Fruit fly (Drosophila melanogaster) whole organism, prepupa: ENCODE measurements around the gene bb8.
A peak's percentile ranks its signal among the peaks of the same experiment; 100 is the strongest.

Experiments
- Blimp-1 ChIP-seq: fragments of 200-800 bp; sonication (Bioruptor generic); optimal IDR thresholded peaks from 3 replicates; lab custom pipeline; 2017; ENCODE audit warnings: missing biosample characterization, missing genetic modification characterization, mild to moderate bottlenecking, moderate library complexity, missing genetic modification reagents
- CG10631 ChIP-seq: fragments of 200-800 bp; sonication (Bioruptor generic); optimal IDR thresholded peaks from 2 replicates; lab custom pipeline; 2016; ENCODE audit warnings: missing biosample characterization, missing genetic modification characterization
- CG10669 ChIP-seq: fragments of 200-800 bp; sonication (Bioruptor generic); optimal IDR thresholded peaks from 3 replicates; lab custom pipeline; 2018; ENCODE audit warnings: missing biosample characterization, mild to moderate bottlenecking, missing genetic modification characterization, moderate library complexity
- CG11294 ChIP-seq: fragments of 200-800 bp; sonication (Bioruptor generic); IDR thresholded peaks from 2 replicates; pipeline ENCODE4 v1.3.6; 2022; ENCODE audit warnings: missing biosample characterization, missing genetic modification characterization
- CG11762 ChIP-seq: fragments of 200-800 bp; sonication (Bioruptor generic); optimal IDR thresholded peaks from 3 replicates; lab custom pipeline; 2016; ENCODE audit warnings: missing biosample characterization, missing genetic modification characterization; ENCODE audit not compliant: insufficient read depth
- CG11902 ChIP-seq: fragments of 200-800 bp; sonication (Bioruptor generic); optimal IDR thresholded peaks from 3 replicates; lab custom pipeline; 2016; ENCODE audit warnings: missing biosample characterization, missing genetic modification characterization
- CG15336 ChIP-seq: fragments of 200-800 bp; sonication (Bioruptor generic); IDR thresholded peaks from 2 replicates; pipeline ENCODE4 v1.3.6; 2022; ENCODE audit warnings: missing biosample characterization, missing genetic modification characterization
- CG1621 ChIP-seq: fragments of 200-800 bp; sonication (Bioruptor generic); optimal IDR thresholded peaks from 3 replicates; lab custom pipeline; 2018; ENCODE audit warnings: missing biosample characterization, mild to moderate bottlenecking, missing genetic modification characterization
- CG31627 ChIP-seq: fragments of 200-800 bp; sonication (Bioruptor generic); optimal IDR thresholded peaks from 3 replicates; lab custom pipeline; 2016; ENCODE audit warnings: missing biosample characterization, missing genetic modification characterization
- CG32006 ChIP-seq: fragments of 200-800 bp; sonication (Bioruptor generic); optimal IDR thresholded peaks from 3 replicates; lab custom pipeline; 2017; ENCODE audit warnings: missing biosample characterization, mild to moderate bottlenecking, missing genetic modification characterization
- CG34406 ChIP-seq: fragments of 200-800 bp; sonication (Bioruptor generic); optimal IDR thresholded peaks from 3 replicates; lab custom pipeline; 2016; ENCODE audit warnings: missing biosample characterization, missing genetic modification characterization
- CG6792 ChIP-seq: fragments of 200-800 bp; sonication (Bioruptor generic); optimal IDR thresholded peaks from 3 replicates; lab custom pipeline; 2016; ENCODE audit warnings: missing biosample characterization, missing genetic modification characterization
- CG8119 ChIP-seq: fragments of 200-800 bp; sonication (Bioruptor generic); IDR thresholded peaks from 3 replicates; pipeline ENCODE4 v1.3.6; 2022; ENCODE audit warnings: missing biosample characterization, missing genetic modification characterization
- CG8319 ChIP-seq: fragments of 200-800 bp; sonication (Bioruptor generic); optimal IDR thresholded peaks from 3 replicates; lab custom pipeline; 2016; ENCODE audit warnings: missing biosample characterization, missing genetic modification characterization
- CG8632 ChIP-seq: fragments of 200-800 bp; sonication (Bioruptor generic); optimal IDR thresholded peaks from 3 replicates; lab custom pipeline; 2016; ENCODE audit warnings: missing biosample characterization, missing genetic modification characterization
- CG9139 ChIP-seq: fragments of 200-800 bp; sonication (Bioruptor generic); optimal IDR thresholded peaks from 3 replicates; lab custom pipeline; 2017; ENCODE audit warnings: missing biosample characterization, mild to moderate bottlenecking, missing genetic modification characterization
- Eip75B ChIP-seq: fragments of 200-800 bp; sonication (Bioruptor generic); optimal IDR thresholded peaks from 3 replicates; lab custom pipeline; 2016; ENCODE audit warnings: missing biosample characterization, missing genetic modification characterization
- Eip78C ChIP-seq: fragments of 200-800 bp; sonication (Bioruptor generic); peaks from one replicate; lab custom pipeline; 2016; ENCODE audit warnings: missing biosample characterization, missing genetic modification characterization
- Eip93F ChIP-seq: fragments of 200-800 bp; sonication (Bioruptor generic); optimal IDR thresholded peaks from 2 replicates; lab custom pipeline; 2016; ENCODE audit warnings: missing biosample characterization, mild to moderate bottlenecking, missing genetic modification characterization
- Ets21C ChIP-seq: fragments of 200-800 bp; sonication (Bioruptor generic); optimal IDR thresholded peaks from 3 replicates; lab custom pipeline; 2016; ENCODE audit warnings: missing biosample characterization, missing genetic modification characterization
- Ets96B ChIP-seq: fragments of 200-800 bp; optimal IDR thresholded peaks from 2 replicates; lab custom pipeline; 2019; ENCODE audit warnings: missing biosample characterization, mild to moderate bottlenecking, missing genetic modification characterization, moderate library complexity
- Gug ChIP-seq: fragments of 200-800 bp; sonication (Bioruptor generic); IDR thresholded peaks from 2 replicates; pipeline ENCODE4 v1.3.6; 2022; ENCODE audit warnings: missing biosample characterization, missing genetic modification characterization
- Hr39 ChIP-seq: fragments of 200-800 bp; sonication (Bioruptor generic); optimal IDR thresholded peaks from 2 replicates; lab custom pipeline; 2016; ENCODE audit warnings: missing biosample characterization, missing genetic modification characterization
- Hr4 ChIP-seq: fragments of 200-800 bp; sonication (Bioruptor generic); optimal IDR thresholded peaks from 3 replicates; lab custom pipeline; 2016; ENCODE audit warnings: missing biosample characterization, missing genetic modification characterization
- Met ChIP-seq: fragments of 200-800 bp; sonication (Bioruptor generic); optimal IDR thresholded peaks from 3 replicates; lab custom pipeline; 2016; ENCODE audit warnings: missing biosample characterization, missing genetic modification characterization
- Smox ChIP-seq: fragments of 200-800 bp; sonication (Bioruptor generic); optimal IDR thresholded peaks from 3 replicates; lab custom pipeline; 2016; ENCODE audit warnings: missing biosample characterization, missing genetic modification characterization
- Sox102F ChIP-seq: fragments of 200-800 bp; sonication (Bioruptor generic); optimal IDR thresholded peaks from 2 replicates; lab custom pipeline; 2016; ENCODE audit warnings: missing biosample characterization, mild to moderate bottlenecking, missing genetic modification characterization
- Sox14 ChIP-seq: fragments of 200-800 bp; sonication (Bioruptor generic); optimal IDR thresholded peaks from 3 replicates; lab custom pipeline; 2016; ENCODE audit warnings: missing biosample characterization, missing genetic modification characterization
- achi ChIP-seq: fragments of 200-800 bp; sonication (Bioruptor generic); optimal IDR thresholded peaks from 3 replicates; lab custom pipeline; 2016; ENCODE audit warnings: missing biosample characterization, missing genetic modification characterization
- acj6 ChIP-seq: fragments of 200-800 bp; sonication (Bioruptor generic); optimal IDR thresholded peaks from 3 replicates; lab custom pipeline; 2016; ENCODE audit warnings: missing biosample characterization, missing genetic modification characterization
- cyc ChIP-seq: fragments of 200-800 bp; sonication (Bioruptor generic); optimal IDR thresholded peaks from 3 replicates; lab custom pipeline; 2016; ENCODE audit warnings: missing biosample characterization, missing genetic modification characterization
- dsx ChIP-seq: fragments of 200-800 bp; optimal IDR thresholded peaks from 3 replicates; lab custom pipeline; 2019; ENCODE audit warnings: missing biosample characterization, mild to moderate bottlenecking, missing genetic modification characterization, moderate library complexity; ENCODE audit not compliant: poor library complexity, severe bottlenecking
- esn ChIP-seq: fragments of 200-800 bp; sonication (Bioruptor generic); optimal IDR thresholded peaks from 2 replicates; lab custom pipeline; 2016; ENCODE audit warnings: missing biosample characterization, mild to moderate bottlenecking, missing genetic modification characterization, moderate library complexity
- fd85E ChIP-seq: fragments of 200-800 bp; sonication (Bioruptor generic); optimal IDR thresholded peaks from 3 replicates; lab custom pipeline; 2016; ENCODE audit warnings: missing biosample characterization, missing genetic modification characterization
- fkh ChIP-seq: fragments of 200-800 bp; sonication (Bioruptor generic); optimal IDR thresholded peaks from 3 replicates; lab custom pipeline; 2017; ENCODE audit warnings: missing biosample characterization, mild to moderate bottlenecking, missing genetic modification characterization, moderate library complexity
- lz ChIP-seq: fragments of 200-800 bp; sonication (Bioruptor generic); optimal IDR thresholded peaks from 3 replicates; lab custom pipeline; 2016; ENCODE audit warnings: missing biosample characterization, missing genetic modification characterization
- net ChIP-seq: fragments of 200-800 bp; sonication (Bioruptor generic); optimal IDR thresholded peaks from 3 replicates; lab custom pipeline; 2016; ENCODE audit warnings: missing biosample characterization, missing genetic modification characterization
- pdm3 ChIP-seq: fragments of 200-800 bp; sonication (Bioruptor generic); optimal IDR thresholded peaks from 3 replicates; lab custom pipeline; 2016; ENCODE audit warnings: missing biosample characterization, missing genetic modification characterization
- salr ChIP-seq, 2 experiments: fragments of 200-800 bp; sonication (Bioruptor generic); optimal IDR thresholded peaks; 3 replicates each; lab custom pipeline; 2016 to 2018; ENCODE audit warnings: missing biosample characterization in 2 of 2, missing genetic modification characterization in 2 of 2, mild to moderate bottlenecking in 1 of 2
- spab ChIP-seq: fragments of 200-800 bp; sonication (Bioruptor generic); optimal IDR thresholded peaks from 2 replicates; lab custom pipeline; 2017; ENCODE audit warnings: missing biosample characterization, mild to moderate bottlenecking, missing genetic modification characterization, missing genetic modification reagents
- svp ChIP-seq: fragments of 200-800 bp; sonication (Bioruptor generic); peaks from one replicate; lab custom pipeline; 2016; ENCODE audit warnings: missing biosample characterization, missing genetic modification characterization
- topi ChIP-seq: fragments of 200-800 bp; sonication (Bioruptor generic); optimal IDR thresholded peaks from 3 replicates; lab custom pipeline; 2016; ENCODE audit warnings: missing biosample characterization, missing genetic modification characterization
- vri ChIP-seq: fragments of 200-800 bp; sonication (Bioruptor generic); optimal IDR thresholded peaks from 3 replicates; lab custom pipeline; 2016; ENCODE audit warnings: missing biosample characterization, mild to moderate bottlenecking, missing genetic modification characterization

Gene bb8

DNA sequence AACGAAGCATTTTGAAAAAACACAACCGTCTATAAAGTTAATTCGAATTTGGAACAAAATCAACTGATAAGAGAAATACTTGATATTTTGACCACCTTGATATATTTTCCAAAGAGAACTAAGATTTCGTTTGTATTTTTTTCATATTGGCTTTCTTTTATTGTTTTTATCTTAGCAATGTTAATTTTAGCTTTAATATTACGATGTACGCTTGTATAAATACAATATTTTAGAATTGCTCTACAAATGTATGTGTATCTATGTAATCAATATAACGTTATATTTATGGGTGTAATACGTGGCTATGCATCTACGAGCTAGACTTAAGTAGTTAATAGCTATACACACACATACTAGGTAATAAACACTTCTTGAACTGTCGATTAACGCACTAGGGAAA lies at the start of gene bb8:
TSS of gene bb8 (minus strand) at position 101 of the 400 bp plus-strand sequence.
- TF ChIP-seq CG32006 (GFP tag; lab: Kevin White, UChicago) (no peak), Sox102F (GFP tag; lab: Kevin White, UChicago) (no peak), CG11762 (GFP tag; lab: Kevin White, UChicago) (no peak), Ets96B (tag; lab: Kevin White, UChicago) (no peak)

DNA sequence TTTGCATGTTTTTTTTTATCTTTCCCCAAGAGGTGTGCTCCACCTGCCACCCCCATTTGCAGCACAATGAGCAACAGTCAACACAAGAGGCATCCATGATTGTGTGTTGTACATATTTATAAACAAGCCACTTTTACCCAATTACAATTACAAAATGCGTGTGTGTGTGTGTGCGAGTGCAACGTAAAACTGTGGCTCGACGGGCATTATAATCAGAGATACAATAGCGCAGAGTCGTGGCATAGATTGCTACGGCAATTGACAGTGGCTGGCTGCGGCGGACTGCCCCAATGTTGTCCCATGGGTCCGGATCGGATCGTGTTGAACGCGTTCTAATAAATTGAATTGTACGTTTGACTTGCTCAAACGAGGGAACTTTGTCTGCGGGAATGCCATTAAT lies 48.3 kb upstream of the bb8 start:
- TF ChIP-seq fkh (peak; percentile 11), topi (GFP tag; lab: Kevin White, UChicago) (no peak)

DNA sequence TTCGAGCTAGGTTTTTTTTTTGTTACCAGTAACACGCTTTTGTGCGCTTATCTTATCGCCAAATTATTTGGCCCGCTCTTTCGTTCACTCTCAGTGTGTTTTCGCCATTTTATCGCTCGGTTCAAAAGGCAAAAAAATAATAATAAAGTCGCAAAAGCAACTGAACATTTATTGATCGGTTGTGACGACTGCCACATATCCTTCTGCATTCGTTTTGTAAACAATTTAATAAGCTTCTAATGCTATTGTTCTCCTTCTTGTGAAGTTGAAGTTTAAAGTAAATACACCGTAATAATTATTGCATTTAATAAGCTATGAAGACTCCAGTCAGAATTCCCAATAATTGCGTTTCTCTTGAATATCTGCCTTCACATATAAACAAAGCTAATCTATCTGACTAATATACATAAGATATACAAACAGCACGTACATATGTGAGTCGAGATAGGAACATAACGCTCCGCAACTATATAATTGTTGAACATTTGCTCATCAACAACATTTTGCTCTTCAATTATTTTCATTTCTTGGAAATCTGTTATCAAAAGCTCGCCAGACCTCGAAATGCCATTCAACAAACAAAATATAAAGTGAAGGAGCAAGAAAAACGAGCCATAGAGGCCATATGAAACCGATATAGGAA lies 47.3 kb upstream of the bb8 start:
- no peak for TF ChIP-seq Gug (GFP tag; lab: Robert Waterston, UW)
- peak; percentile 64 for TF ChIP-seq Met (GFP tag; lab: Kevin White, UChicago)
- TF ChIP-seq cyc (GFP tag; lab: Kevin White, UChicago), result peak; percentile 49
- peak; percentile 14 for TF ChIP-seq acj6 (GFP tag; lab: Kevin White, UChicago)
- TF ChIP-seq topi (GFP tag; lab: Kevin White, UChicago), result peak; percentile 56
- peak; percentile 73 for TF ChIP-seq Eip78C (GFP tag; lab: Kevin White, UChicago)
- TF ChIP-seq Hr4 (GFP tag; lab: Kevin White, UChicago), result no peak
- TF ChIP-seq pdm3 (GFP tag; lab: Kevin White, UChicago), result peak; percentile 14
- TF ChIP-seq Eip93F (GFP tag; lab: Kevin White, UChicago), result peak; percentile 57
- peak; percentile 56 for TF ChIP-seq CG31627
- peak; percentile 52 for TF ChIP-seq Hr39
- peak; percentile 55 for TF ChIP-seq Sox14 (GFP tag; lab: Kevin White, UChicago)
- peak; percentile 59 for TF ChIP-seq lz (GFP tag; lab: Kevin White, UChicago)
- no peak for TF ChIP-seq CG6792 (GFP tag; lab: Kevin White, UChicago)
- TF ChIP-seq CG10631 (GFP tag; lab: Kevin White, UChicago), result no peak
- TF ChIP-seq vri (GFP tag; lab: Kevin White, UChicago), result peak; percentile 63
- peak; percentile 14 for TF ChIP-seq CG34406
- TF ChIP-seq svp, result peak; percentile 90
- TF ChIP-seq Sox102F (GFP tag; lab: Kevin White, UChicago), result peak; percentile 63
- no peak for TF ChIP-seq Blimp-1
- TF ChIP-seq fd85E, result no peak
- TF ChIP-seq esn (GFP tag; lab: Kevin White, UChicago), result peak; percentile 69
- TF ChIP-seq net (GFP tag; lab: Kevin White, UChicago), result no peak
- no peak for TF ChIP-seq salr (GFP tag; optimal IDR thresholded peaks at IDR 0.05; lab: Kevin White, UChicago)
- peak; percentile 39 for TF ChIP-seq Smox
- TF ChIP-seq Ets21C (GFP tag; lab: Kevin White, UChicago), result peak; percentile 31
- TF ChIP-seq CG11902 (GFP tag; lab: Kevin White, UChicago), result no peak

DNA sequence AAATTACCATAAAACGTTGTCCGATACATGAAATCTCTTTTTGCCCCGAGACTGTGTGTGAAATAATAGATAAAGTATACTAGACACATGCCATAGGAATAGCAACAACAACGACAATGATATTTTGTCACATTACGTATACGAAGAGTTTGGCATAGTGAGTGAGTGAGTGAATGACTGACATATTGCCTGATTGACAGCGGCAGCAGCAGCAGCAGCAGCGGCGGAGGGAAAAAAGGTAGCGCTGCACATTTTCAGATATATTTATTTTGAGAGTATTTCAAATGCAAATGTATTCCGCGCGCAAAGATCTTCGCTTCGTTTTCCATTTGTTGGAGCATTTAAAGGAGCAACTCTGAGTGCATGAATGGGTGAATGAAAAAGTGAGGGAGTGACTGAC lies 46.5 kb upstream of the bb8 start:
- TF ChIP-seq CG10669 (no peak), Blimp-1 (no peak), CG15336 (GFP tag; lab: Robert Waterston, UW) (no peak), CG6792 (GFP tag; lab: Kevin White, UChicago) (no peak), fkh (no peak), Ets21C (GFP tag; lab: Kevin White, UChicago) (no peak)

DNA sequence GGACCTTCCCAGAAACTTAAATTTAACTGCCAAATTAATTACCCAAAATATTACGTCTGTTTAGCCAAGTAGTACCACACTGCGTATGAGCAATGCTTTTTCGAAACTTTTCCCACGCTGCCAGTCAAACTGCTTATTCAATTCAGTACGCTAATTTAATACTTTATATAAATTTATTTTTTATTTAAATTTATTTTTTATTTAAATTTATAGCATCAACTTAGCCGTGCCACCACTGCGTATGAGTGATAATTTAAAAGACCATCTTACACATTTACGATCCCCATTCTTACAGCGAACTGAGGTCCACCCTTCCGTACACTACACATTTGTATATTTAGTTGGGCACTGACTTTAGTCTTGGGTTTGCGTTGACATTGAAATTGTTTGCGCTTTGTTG lies 45.6 kb upstream of the bb8 start:
- peak; percentile 75 for TF ChIP-seq achi
- no peak for TF ChIP-seq Met (GFP tag; lab: Kevin White, UChicago)
- TF ChIP-seq CG15336 (GFP tag; lab: Robert Waterston, UW), result peak; percentile 78
- peak; percentile 61 for TF ChIP-seq dsx
- peak; percentile 66; the same call in 2 of the 3 replicates for TF ChIP-seq CG8119 (GFP tag; lab: Robert Waterston, UW)
- peak; percentile 66 for TF ChIP-seq CG10631 (GFP tag; lab: Kevin White, UChicago)
- peak; percentile 18 for TF ChIP-seq CG1621 (tag; lab: Kevin White, UChicago)
- TF ChIP-seq CG9139 (GFP tag; lab: Kevin White, UChicago), result peak; percentile 34
- no peak for TF ChIP-seq CG6792 (GFP tag; lab: Kevin White, UChicago)
- peak; percentile 67 for TF ChIP-seq Ets96B (tag; lab: Kevin White, UChicago)
- peak; percentile 53 for TF ChIP-seq Hr4 (GFP tag; lab: Kevin White, UChicago)
- TF ChIP-seq acj6 (GFP tag; lab: Kevin White, UChicago), result peak; percentile 64
- peak; percentile 13 for TF ChIP-seq topi (GFP tag; lab: Kevin White, UChicago)
- TF ChIP-seq CG8632, result peak; percentile 62
- peak; percentile 18 for TF ChIP-seq CG8319 (GFP tag; lab: Kevin White, UChicago)
- TF ChIP-seq Sox102F (GFP tag; lab: Kevin White, UChicago), result peak; percentile 31
- TF ChIP-seq Eip75B, result peak; percentile 44
- peak; percentile 34 for TF ChIP-seq CG11294 (GFP tag; lab: Robert Waterston, UW)
- peak; percentile 53 for TF ChIP-seq spab
